Fruit fly (Drosophila melanogaster) whole organism, embryonic: ENCODE data around the gene tth.
A peak's percentile ranks its signal among the peaks of the same experiment; 100 is the strongest.

ENCODE experiments used
- BEAF-32 ChIP-seq: fragments of 200-800 bp; sonication (Bioruptor generic); optimal IDR thresholded peaks from 3 replicates; lab custom pipeline; 2017; ENCODE audit warnings: missing biosample characterization, missing genetic modification characterization, mild to moderate bottlenecking, moderate library complexity, missing genetic modification reagents
- Bdp1 ChIP-seq: fragments of 200-800 bp; sonication (Bioruptor generic); optimal IDR thresholded peaks from 3 replicates; lab custom pipeline; 2016; ENCODE audit warnings: missing biosample characterization, missing genetic modification characterization
- CG10321 ChIP-seq: fragments of 200-800 bp; sonication (Bioruptor generic); IDR thresholded peaks from 2 replicates; pipeline ENCODE4 v1.3.6; 2022; ENCODE audit warnings: missing biosample characterization, missing genetic modification characterization
- CG10979 ChIP-seq: fragments of 200-800 bp; sonication (Bioruptor generic); optimal IDR thresholded peaks from 2 replicates; lab custom pipeline; 2018; ENCODE audit warnings: missing biosample characterization, mild to moderate bottlenecking, missing genetic modification characterization, moderate library complexity
- CG13123 ChIP-seq: fragments of 200-800 bp; sonication (Bioruptor generic); optimal IDR thresholded peaks from 2 replicates; lab custom pipeline; 2016; ENCODE audit warnings: missing biosample characterization, missing genetic modification characterization
- CG13287 ChIP-seq: fragments of 200-800 bp; sonication (Bioruptor generic); IDR thresholded peaks from 2 replicates; pipeline ENCODE4 v1.3.6; 2022; ENCODE audit warnings: missing biosample characterization, missing genetic modification characterization; ENCODE audit not compliant: partially characterized antibody
- CG14050 ChIP-seq: fragments of 200-800 bp; sonication (Bioruptor generic); IDR thresholded peaks from 3 replicates; pipeline ENCODE4 v1.3.6; 2022; ENCODE audit warnings: missing biosample characterization, missing genetic modification characterization
- CG14667 ChIP-seq: fragments of 200-800 bp; sonication (Bioruptor generic); IDR thresholded peaks from 2 replicates; pipeline ENCODE4 v1.3.6; 2022; ENCODE audit warnings: missing biosample characterization, missing genetic modification characterization
- CG15601 ChIP-seq: fragments of 200-800 bp; sonication (Bioruptor generic); optimal IDR thresholded peaks from 3 replicates; lab custom pipeline; 2019; ENCODE audit warnings: missing biosample characterization, mild to moderate bottlenecking, missing genetic modification characterization, moderate library complexity
- CG16779 ChIP-seq: fragments of 200-800 bp; sonication (Bioruptor generic); IDR thresholded peaks from 2 replicates; pipeline ENCODE4 v1.3.6; 2022; ENCODE audit warnings: missing biosample characterization, missing genetic modification characterization
- CG17612 ChIP-seq: fragments of 200-800 bp; sonication (Bioruptor generic); IDR thresholded peaks from 2 replicates; pipeline ENCODE4 v1.3.6; 2022; ENCODE audit warnings: missing biosample characterization, missing genetic modification characterization
- CG2202 ChIP-seq: fragments of 200-800 bp; sonication (Bioruptor generic); optimal IDR thresholded peaks from 2 replicates; lab custom pipeline; 2018; ENCODE audit warnings: missing biosample characterization, mild to moderate bottlenecking, missing genetic modification characterization
- CG30403 ChIP-seq: fragments of 200-800 bp; sonication (Bioruptor generic); optimal IDR thresholded peaks from 3 replicates; lab custom pipeline; 2016; ENCODE audit warnings: missing biosample characterization, missing genetic modification characterization
- CG32767 ChIP-seq: fragments of 200-800 bp; sonication (Bioruptor generic); IDR thresholded peaks from 2 replicates; pipeline ENCODE4 v1.3.6; 2022; ENCODE audit warnings: missing biosample characterization, missing genetic modification characterization
- CG4404 ChIP-seq: fragments of 200-800 bp; sonication (Bioruptor generic); IDR thresholded peaks from 2 replicates; pipeline ENCODE4 v1.3.6; 2022; ENCODE audit warnings: missing biosample characterization, missing genetic modification characterization
- CG6791 ChIP-seq: fragments of 200-800 bp; sonication (Bioruptor generic); IDR thresholded peaks from 3 replicates; pipeline ENCODE4 v1.3.6; 2022; ENCODE audit warnings: missing biosample characterization, missing genetic modification characterization; ENCODE audit not compliant: partially characterized antibody
- CG7786 ChIP-seq: fragments of 200-800 bp; sonication (Bioruptor generic); optimal IDR thresholded peaks from 2 replicates; lab custom pipeline; 2016; ENCODE audit warnings: missing biosample characterization, missing genetic modification characterization
- CG7987 ChIP-seq: fragments of 200-800 bp; sonication (Bioruptor generic); optimal IDR thresholded peaks from 2 replicates; lab custom pipeline; 2018; ENCODE audit warnings: missing biosample characterization, mild to moderate bottlenecking, missing genetic modification characterization, moderate library complexity
- CG8359 ChIP-seq: fragments of 200-800 bp; sonication (Bioruptor generic); optimal IDR thresholded peaks from 2 replicates; lab custom pipeline; 2017; ENCODE audit warnings: missing biosample characterization, mild to moderate bottlenecking, missing genetic modification characterization, borderline replicate concordance
- CG9932 ChIP-seq: fragments of 200-800 bp; sonication (Bioruptor generic); IDR thresholded peaks from 2 replicates; pipeline ENCODE4 v1.3.6; 2022; ENCODE audit warnings: missing biosample characterization, missing genetic modification characterization
- Ets97D ChIP-seq: fragments of 200-800 bp; sonication (Bioruptor generic); optimal IDR thresholded peaks from 3 replicates; lab custom pipeline; 2016; ENCODE audit warnings: missing biosample characterization, missing genetic modification characterization
- HLHmδ ChIP-seq: fragments of 200-800 bp; sonication (Bioruptor generic); optimal IDR thresholded peaks from 2 replicates; lab custom pipeline; 2018; ENCODE audit warnings: missing biosample characterization, mild to moderate bottlenecking, missing genetic modification characterization, moderate library complexity
- Hr78 ChIP-seq, 2 experiments: fragments of 200-800 bp in 1 of 2; fragments of >200 bp in 1 of 2; sonication (Bioruptor generic) in 1 of 2; optimal IDR thresholded peaks; 2 replicates each; lab custom pipeline; 2017 to 2019; ENCODE audit warnings: missing biosample characterization in 2 of 2, missing genetic modification characterization in 2 of 2, mild to moderate bottlenecking in 1 of 2, moderate library complexity in 1 of 2
- Max ChIP-seq: fragments of 200-800 bp; sonication (Bioruptor generic); optimal IDR thresholded peaks from 2 replicates; lab custom pipeline; 2016; ENCODE audit warnings: missing biosample characterization, mild to moderate bottlenecking, missing genetic modification characterization
- Med ChIP-seq: fragments of 200-800 bp; sonication (Bioruptor generic); peaks from one replicate; lab custom pipeline; 2016; ENCODE audit warnings: missing biosample characterization, missing genetic modification characterization, mild to moderate bottlenecking, inconsistent platforms, moderate library complexity
- Mrtf ChIP-seq: fragments of 200-800 bp; sonication (Bioruptor generic); IDR thresholded peaks from 3 replicates; pipeline ENCODE4 v1.3.6; 2022; ENCODE audit warnings: missing biosample characterization, missing genetic modification characterization
- NK7.1 ChIP-seq: fragments of 200-800 bp; sonication (Bioruptor generic); optimal IDR thresholded peaks from 3 replicates; lab custom pipeline; 2016; ENCODE audit warnings: missing biosample characterization, missing genetic modification characterization
- Pdp1 ChIP-seq, 2 experiments: fragments of 200-800 bp; sonication (Bioruptor generic); optimal IDR thresholded peaks; 3 replicates each; lab custom pipeline; 2016; ENCODE audit warnings: missing biosample characterization in 2 of 2, missing genetic modification characterization in 2 of 2, mild to moderate bottlenecking in 1 of 2, moderate library complexity in 1 of 2
- Sox102F ChIP-seq: fragments of 200-800 bp; sonication (Bioruptor generic); optimal IDR thresholded peaks from 2 replicates; lab custom pipeline; 2018; ENCODE audit warnings: missing biosample characterization, mild to moderate bottlenecking, missing genetic modification characterization, moderate library complexity
- abd-A ChIP-seq: fragments of 200-800 bp; sonication (Bioruptor generic); optimal IDR thresholded peaks from 3 replicates; lab custom pipeline; 2019; ENCODE audit warnings: missing biosample characterization, mild to moderate bottlenecking, missing genetic modification characterization, moderate library complexity
- ash1 ChIP-seq: fragments of 200-800 bp; sonication (Bioruptor generic); optimal IDR thresholded peaks from 2 replicates; lab custom pipeline; 2018; ENCODE audit warnings: missing biosample characterization, mild to moderate bottlenecking, missing genetic modification characterization
- crp ChIP-seq, 2 experiments: fragments of 200-800 bp; sonication (Bioruptor generic); optimal IDR thresholded peaks; 2 replicates in 1 of 2; 3 replicates in 1 of 2; lab custom pipeline; 2017; ENCODE audit warnings: missing biosample characterization in 2 of 2, missing genetic modification characterization in 2 of 2, mild to moderate bottlenecking in 1 of 2, moderate library complexity in 1 of 2
- cwo ChIP-seq: fragments of 200-800 bp; sonication (Bioruptor generic); optimal IDR thresholded peaks from 3 replicates; lab custom pipeline; 2017; ENCODE audit warnings: missing biosample characterization, missing genetic modification characterization, mild to moderate bottlenecking, moderate library complexity, missing genetic modification reagents
- dysf ChIP-seq: fragments of 200-800 bp; sonication (Bioruptor generic); IDR thresholded peaks from 3 replicates; pipeline ENCODE4 v1.3.6; 2022; ENCODE audit warnings: missing biosample characterization, missing genetic modification characterization
- gcm2 ChIP-seq: fragments of 200-800 bp; sonication (Bioruptor generic); optimal IDR thresholded peaks from 2 replicates; lab custom pipeline; 2016; ENCODE audit warnings: missing biosample characterization, missing genetic modification characterization
- gem ChIP-seq: fragments of 200-800 bp; sonication (Bioruptor generic); optimal IDR thresholded peaks from 2 replicates; lab custom pipeline; 2019; ENCODE audit warnings: missing biosample characterization, mild to moderate bottlenecking, missing genetic modification characterization, moderate library complexity
- her ChIP-seq: fragments of 200-800 bp; sonication (Bioruptor generic); optimal IDR thresholded peaks from 2 replicates; lab custom pipeline; 2016; ENCODE audit warnings: missing biosample characterization, missing genetic modification characterization
- jing ChIP-seq: fragments of 200-800 bp; sonication (Bioruptor generic); optimal IDR thresholded peaks from 2 replicates; lab custom pipeline; 2018; ENCODE audit warnings: missing biosample characterization, mild to moderate bottlenecking, missing genetic modification characterization
- lmd ChIP-seq: fragments of 200-800 bp; sonication (Bioruptor generic); IDR thresholded peaks from 2 replicates; pipeline ENCODE4 v1.3.6; 2022; ENCODE audit warnings: missing biosample characterization, missing genetic modification characterization
- maf-S ChIP-seq: fragments of 200-800 bp; sonication (Bioruptor generic); optimal IDR thresholded peaks from 2 replicates; lab custom pipeline; 2016; ENCODE audit warnings: missing biosample characterization, missing genetic modification characterization
- mam ChIP-seq: fragments of 200-800 bp; sonication (Bioruptor generic); optimal IDR thresholded peaks from 3 replicates; lab custom pipeline; 2016; ENCODE audit warnings: missing biosample characterization, missing genetic modification characterization
- nerfin-2 ChIP-seq: fragments of 200-800 bp; sonication (Bioruptor generic); IDR thresholded peaks from 2 replicates; pipeline ENCODE4 v1.3.6; 2022; ENCODE audit warnings: missing biosample characterization, missing genetic modification characterization; ENCODE audit not compliant: partially characterized antibody
- odd ChIP-seq: fragments of 200-800 bp; sonication (Bioruptor generic); optimal IDR thresholded peaks from 2 replicates; lab custom pipeline; 2017; ENCODE audit warnings: missing biosample characterization, mild to moderate bottlenecking, missing genetic modification characterization
- psq ChIP-seq: fragments of 200-800 bp; sonication (Bioruptor generic); optimal IDR thresholded peaks from 2 replicates; lab custom pipeline; 2017; ENCODE audit warnings: missing biosample characterization, missing genetic modification characterization
- pum ChIP-seq: fragments of 200-800 bp; sonication (Bioruptor generic); optimal IDR thresholded peaks from 2 replicates; lab custom pipeline; 2016; ENCODE audit warnings: missing biosample characterization, missing genetic modification characterization
- ranshi ChIP-seq: fragments of 200-800 bp; sonication (Bioruptor generic); IDR thresholded peaks from 2 replicates; pipeline ENCODE4 v1.3.6; 2022; ENCODE audit warnings: missing biosample characterization, missing genetic modification characterization
- sim ChIP-seq: fragments of 200-800 bp; sonication (Bioruptor generic); IDR thresholded peaks from 2 replicates; pipeline ENCODE4 v1.3.6; 2022; ENCODE audit warnings: missing biosample characterization, missing genetic modification characterization
- slp2 ChIP-seq: fragments of 200-800 bp; sonication (Bioruptor generic); optimal IDR thresholded peaks from 2 replicates; lab custom pipeline; 2016; ENCODE audit warnings: missing biosample characterization, missing genetic modification characterization
- unc-4 ChIP-seq: fragments of 200-800 bp; sonication (Bioruptor generic); IDR thresholded peaks from 2 replicates; pipeline ENCODE4 v1.3.6; 2022; ENCODE audit warnings: missing biosample characterization, missing genetic modification characterization; ENCODE audit not compliant: partially characterized antibody
- zf30C ChIP-seq: fragments of 200-800 bp; sonication (Bioruptor generic); optimal IDR thresholded peaks from 3 replicates; lab custom pipeline; 2018; ENCODE audit warnings: missing biosample characterization, mild to moderate bottlenecking, missing genetic modification characterization

Gene tth

dm6 chrX:13626579-13626894 is 10.2 kb upstream of the tth start (continued):
- TF ChIP-seq Mrtf (GFP tag; lab: Robert Waterston, UW), result peak; percentile 68; the same call in 2 of the 3 replicates
- 0 out of 2 replicates have a peak, but pooled peaks have one; percentile 22 for TF ChIP-seq CG17612 (GFP tag; lab: Robert Waterston, UW)
- peak; percentile 59 for TF ChIP-seq CG14050 (GFP tag; lab: Robert Waterston, UW)
- TF ChIP-seq gcm2, result peak; percentile 69
- TF ChIP-seq slp2, result peak; percentile 70
- TF ChIP-seq CG7987 (GFP tag; lab: Kevin White, UChicago), result peak; percentile 72
- peak; percentile 70 for TF ChIP-seq maf-S
- peak; percentile 22; the same call in 1 of the 2 replicates for TF ChIP-seq CG13287 (GFP tag; lab: Robert Waterston, UW)
- peak; percentile 75 to 77 for TF ChIP-seq Pdp1 (GFP tag; optimal IDR thresholded peaks at IDR 0.05; lab: Kevin White, UChicago)
- TF ChIP-seq CG16779, result 0 out of 2 replicates have a peak, but pooled peaks have one; percentile 28
- TF ChIP-seq zf30C (GFP tag; lab: Kevin White, UChicago), result no peak
- TF ChIP-seq abd-A, result peak; percentile 78
- no peak for TF ChIP-seq CG10321 (GFP tag; lab: Robert Waterston, UW)
- TF ChIP-seq BEAF-32 (GFP tag; lab: Kevin White, UChicago), result no peak
- peak in 1 of 2 experiments; percentile 23 for TF ChIP-seq crp (GFP tag; optimal IDR thresholded peaks at IDR 0.05; lab: Kevin White, UChicago)
- peak; percentile 76 for TF ChIP-seq CG30403 (GFP tag; lab: Kevin White, UChicago)
- TF ChIP-seq unc-4 (GFP tag; lab: Robert Waterston, UW), result no peak
- peak; percentile 48; the same call in 1 of the 2 replicates for TF ChIP-seq CG14667 (GFP tag; lab: Robert Waterston, UW)
- TF ChIP-seq dysf (GFP tag; lab: Robert Waterston, UW), result peak; percentile 91
- TF ChIP-seq Ets97D (GFP tag; lab: Kevin White, UChicago), result no peak
- no peak for TF ChIP-seq CG6791 (GFP tag; lab: Robert Waterston, UW)
- TF ChIP-seq HLHmδ (GFP tag; lab: Kevin White, UChicago), result peak; percentile 4
- TF ChIP-seq CG8359, result peak; percentile 45
- TF ChIP-seq sim (GFP tag; lab: Robert Waterston, UW), result no peak
- TF ChIP-seq nerfin-2 (GFP tag; lab: Robert Waterston, UW), result no peak
- peak; percentile 43; the same call in 1 of the 2 replicates for TF ChIP-seq ranshi (GFP tag; lab: Robert Waterston, UW)
- peak; percentile 66 for TF ChIP-seq pum (GFP tag; lab: Kevin White, UChicago)
- TF ChIP-seq odd (GFP tag; lab: Kevin White, UChicago), result peak; percentile 67
- TF ChIP-seq CG15601 (tag; lab: Kevin White, UChicago), result peak; percentile 4
- peak; percentile 83 for TF ChIP-seq gem (tag; lab: Kevin White, UChicago)
- peak in 1 of 2 experiments; percentile 57 for TF ChIP-seq Hr78 (GFP tag; optimal IDR thresholded peaks at IDR 0.05; lab: Kevin White, UChicago)
- TF ChIP-seq CG4404 (GFP tag; lab: Robert Waterston, UW), result peak; percentile 58
- no peak for TF ChIP-seq ash1 (GFP tag; lab: Kevin White, UChicago)
- peak; percentile 54 for TF ChIP-seq Bdp1 (GFP tag; lab: Kevin White, UChicago)
- no peak for TF ChIP-seq CG2202
- TF ChIP-seq her (GFP tag; lab: Kevin White, UChicago), result peak; percentile 80
- TF ChIP-seq Max (GFP tag; lab: Kevin White, UChicago), result peak; percentile 57
- peak; percentile 17 for TF ChIP-seq jing (GFP tag; lab: Kevin White, UChicago)
- TF ChIP-seq CG32767 (GFP tag; lab: Robert Waterston, UW), result 0 out of 2 replicates have a peak, but pooled peaks have one; percentile 41
- TF ChIP-seq CG9932 (GFP tag; lab: Robert Waterston, UW), result peak; percentile 87
- peak; percentile 78 for TF ChIP-seq CG7786 (GFP tag; lab: Kevin White, UChicago)
- peak; percentile 66 for TF ChIP-seq NK7.1 (GFP tag; lab: Kevin White, UChicago)
- peak; percentile 96 for TF ChIP-seq Med
- no peak for TF ChIP-seq psq (GFP tag; lab: Kevin White, UChicago)
- TF ChIP-seq mam (GFP tag; lab: Kevin White, UChicago), result peak; percentile 83
- TF ChIP-seq CG13123 (GFP tag; lab: Kevin White, UChicago), result peak; percentile 8
- peak; percentile 62 for TF ChIP-seq CG10979 (tag; lab: Kevin White, UChicago)
- peak; percentile 99 for TF ChIP-seq cwo (GFP tag; lab: Kevin White, UChicago)
- peak; percentile 72 for TF ChIP-seq Sox102F (GFP tag; lab: Kevin White, UChicago)
- peak; percentile 84 for TF ChIP-seq lmd
